Fruit fly (Drosophila melanogaster) whole organism, adult: ENCODE measurements around the gene CG44037.

ENCODE experiments used
- CG1620 ChIP-seq: fragments of 200-800 bp; sonication (Bioruptor generic); optimal IDR thresholded peaks from 2 replicates; lab custom pipeline; 2016; ENCODE audit warnings: missing biosample characterization, missing genetic modification characterization
- CG5204 ChIP-seq: fragments of 200-800 bp; sonication (Bioruptor generic); optimal IDR thresholded peaks from 2 replicates; lab custom pipeline; 2016; ENCODE audit warnings: missing biosample characterization, missing genetic modification characterization
- CG7101 ChIP-seq: fragments of 200-800 bp; sonication (Bioruptor generic); optimal IDR thresholded peaks from 2 replicates; lab custom pipeline; 2018; ENCODE audit warnings: missing biosample characterization, mild to moderate bottlenecking, missing genetic modification characterization, moderate library complexity
- Clk ChIP-seq: fragments of 200-800 bp; sonication (Bioruptor generic); optimal IDR thresholded peaks from 2 replicates; lab custom pipeline; 2017; ENCODE audit warnings: missing biosample characterization, missing genetic modification characterization
- Hr96 ChIP-seq: fragments of 200-800 bp; sonication (Bioruptor generic); optimal IDR thresholded peaks from 2 replicates; lab custom pipeline; 2016; ENCODE audit warnings: missing biosample characterization, missing genetic modification characterization
- Mnt ChIP-seq: fragments of 200-800 bp; sonication (Bioruptor generic); optimal IDR thresholded peaks from 2 replicates; lab custom pipeline; 2016; ENCODE audit warnings: missing biosample characterization, mild to moderate bottlenecking, missing genetic modification characterization
- bab1 ChIP-seq: fragments of 200-800 bp; sonication (Bioruptor generic); optimal IDR thresholded peaks from 3 replicates; lab custom pipeline; 2019; ENCODE audit warnings: missing biosample characterization, mild to moderate bottlenecking, missing genetic modification characterization, moderate library complexity
- cnc ChIP-seq, 2 experiments: fragments of >200 bp; optimal IDR thresholded peaks; 2 replicates each; lab custom pipeline; 2017
- kay ChIP-seq: fragments of 200-800 bp; sonication (Bioruptor generic); peaks from one replicate; lab custom pipeline; 2016; ENCODE audit warnings: missing biosample characterization, missing genetic modification characterization, borderline replicate concordance
- pad ChIP-seq: fragments of 200-800 bp; sonication (Bioruptor generic); optimal IDR thresholded peaks from 3 replicates; lab custom pipeline; 2017; ENCODE audit warnings: missing biosample characterization, missing genetic modification characterization, mild to moderate bottlenecking, moderate library complexity, missing genetic modification reagents
- tj ChIP-seq: fragments of 200-800 bp; sonication (Bioruptor generic); optimal IDR thresholded peaks from 3 replicates; lab custom pipeline; 2017; ENCODE audit warnings: missing biosample characterization, mild to moderate bottlenecking, missing genetic modification characterization, moderate library complexity

DNA sequence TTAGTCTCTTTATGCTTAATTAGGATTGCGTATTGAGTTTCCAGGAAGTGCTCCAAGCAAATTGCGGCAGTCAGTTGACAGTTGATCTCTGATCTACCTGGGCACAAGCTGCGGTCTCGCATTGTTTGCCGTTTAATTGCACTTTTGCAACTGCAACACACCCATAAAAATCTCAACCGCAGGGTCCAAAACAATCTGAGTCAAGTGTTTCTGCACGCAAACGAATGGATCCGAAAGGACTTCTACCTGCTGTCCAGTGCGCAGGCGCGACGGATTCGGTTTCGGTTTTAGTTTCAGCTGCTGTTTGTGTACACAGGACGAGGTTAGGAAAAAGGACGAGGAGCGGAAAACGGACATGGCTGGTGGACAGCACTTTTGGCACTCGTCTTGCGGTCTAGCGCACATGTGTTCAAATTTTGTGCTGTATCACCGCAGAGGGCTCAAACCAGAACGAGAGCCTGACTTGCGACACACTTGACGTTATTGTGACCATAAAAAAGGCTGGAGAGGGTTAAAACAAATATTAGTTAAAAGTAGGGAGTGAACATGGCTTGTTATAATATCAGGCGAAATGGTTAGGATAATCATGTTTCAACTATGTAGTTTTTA, 6.0 kb upstream of the CG44037 start:
- TF ChIP-seq CG7101 (tag; lab: Kevin White, UChicago) (no peak), Hr96 (GFP tag; lab: Kevin White, UChicago) (no peak), cnc (optimal IDR thresholded peaks at IDR 0.05; lab: Kevin White, UChicago) (no peak), kay (no peak), bab1 (GFP tag; lab: Kevin White, UChicago) (no peak), pad (GFP tag; lab: Kevin White, UChicago) (no peak), tj (GFP tag; lab: Kevin White, UChicago) (no peak), Clk (no peak), CG1620 (GFP tag; lab: Kevin White, UChicago) (no peak), Mnt (GFP tag; lab: Kevin White, UChicago) (no peak), CG5204 (GFP tag; lab: Kevin White, UChicago) (no peak)
